Fruit fly (Drosophila melanogaster) whole organism: ENCODE measurements around the gene CG4230.
A peak's percentile ranks its signal among the peaks of the same experiment; 100 is the strongest.

Source experiments
- CG8478 ChIP-seq: fragments of >200 bp; optimal IDR thresholded peaks from 2 replicates; lab custom pipeline; 2018; ENCODE audit warnings: inconsistent platforms
- Dll ChIP-seq: fragments of >200 bp; optimal IDR thresholded peaks from 2 replicates; lab custom pipeline; 2017
- EcR ChIP-seq, 2 experiments: fragments of >200 bp; optimal IDR thresholded peaks; 2 replicates each; lab custom pipeline; 2017; ENCODE audit warnings: missing biosample characterization in 2 of 2, missing genetic modification characterization in 2 of 2, missing genetic modification reagents in 2 of 2
- pan ChIP-seq: fragments of >200 bp; optimal IDR thresholded peaks from 2 replicates; lab custom pipeline; 2017
- psq ChIP-seq: fragments of >200 bp; optimal IDR thresholded peaks from 2 replicates; lab custom pipeline; 2017
- usp ChIP-seq: fragments of >200 bp; optimal IDR thresholded peaks from 2 replicates; lab custom pipeline; 2017; ENCODE audit warnings: missing biosample characterization, missing genetic modification characterization, mixed read lengths

dm6 chr2L:5107626-5108272 lies 11.7 kb downstream of the CG4230 start:
- TF ChIP-seq CG8478, result no peak
- no peak for TF ChIP-seq EcR (GFP tag; optimal IDR thresholded peaks at IDR 0.05; lab: Kevin White, UChicago)
- TF ChIP-seq usp (GFP tag; lab: Kevin White, UChicago), result no peak
- TF ChIP-seq pan, result peak; percentile 58
- TF ChIP-seq Dll (lab: Kevin White, UChicago), result no peak
- no peak for TF ChIP-seq psq (lab: Kevin White, UChicago)
